Worm (Caenorhabditis elegans) whole organism, L4 larva: ENCODE results near the gene pqn-29.

ENCODE experiments used
- Y5F2A.4 ChIP-seq: fragments of 200-800 bp; sonication (Bioruptor generic); optimal IDR thresholded peaks from 2 replicates; lab custom pipeline; 2018; ENCODE audit warnings: mild to moderate bottlenecking, missing genetic modification characterization, missing compliant biosample characterization
- ZK546.5 ChIP-seq, 2 experiments: sonication (generic microtip); optimal IDR thresholded peaks; 2 replicates each; lab custom pipeline; 2017; ENCODE audit warnings: missing biosample characterization in 2 of 2, missing genetic modification characterization in 2 of 2
- ceh-28 ChIP-seq: fragments of 150-350 bp; optimal IDR thresholded peaks from 2 replicates; lab custom pipeline; 2014; ENCODE audit warnings: missing biosample characterization, missing genetic modification reagents, missing genetic modification characterization
- ces-1 ChIP-seq: fragments of 150-350 bp; sonication (generic microtip); optimal IDR thresholded peaks from 4 replicates; lab custom pipeline; 2014; ENCODE audit warnings: missing biosample characterization, missing genetic modification reagents, missing genetic modification characterization
- dpl-1 ChIP-seq: fragments of 150-350 bp; optimal IDR thresholded peaks from 2 replicates; lab custom pipeline; 2014; ENCODE audit warnings: missing biosample characterization, missing genetic modification reagents, missing genetic modification characterization
- lin-39 ChIP-seq: fragments of 150-350 bp; optimal IDR thresholded peaks from 2 replicates; lab custom pipeline; 2014; ENCODE audit warnings: missing biosample characterization, missing genetic modification reagents, missing genetic modification characterization
- mdl-1 ChIP-seq, 2 experiments: fragments of 150-350 bp in 1 of 2; sonication (generic microtip) in 1 of 2; optimal IDR thresholded peaks; 2 replicates each; lab custom pipeline; 2014 to 2017; ENCODE audit warnings: missing biosample characterization in 2 of 2, missing genetic modification characterization in 2 of 2
- mdt-29 ChIP-seq: fragments of 200-800 bp; sonication (Bioruptor generic); IDR thresholded peaks from 2 replicates; pipeline ENCODE4 v1.3.6; 2022; ENCODE audit warnings: missing genetic modification reagents, missing genetic modification characterization, missing compliant biosample characterization
- mep-1 ChIP-seq: fragments of 150-350 bp; sonication (generic microtip); optimal IDR thresholded peaks from 3 replicates; lab custom pipeline; 2014; ENCODE audit warnings: missing biosample characterization, missing genetic modification characterization
- nhr-77 ChIP-seq: fragments of 150-350 bp; optimal IDR thresholded peaks from 2 replicates; lab custom pipeline; 2014; ENCODE audit warnings: missing biosample characterization, missing genetic modification characterization
- unc-130 ChIP-seq: sonication (generic microtip); optimal IDR thresholded peaks from 2 replicates; lab custom pipeline; 2016; ENCODE audit warnings: missing genetic modification reagents, missing genetic modification characterization, missing compliant biosample characterization
- unc-62 ChIP-seq, 3 experiments: fragments of 150-350 bp in 1 of 3; sonication (generic microtip); optimal IDR thresholded peaks in 2 of 3; peaks in 1 of 3; 1 replicate in 1 of 3; 2 replicates in 2 of 3; lab custom pipeline; 2014 to 2017; ENCODE audit warnings: missing biosample characterization in 3 of 3, missing genetic modification characterization in 3 of 3, missing genetic modification reagents in 3 of 3, missing genotype in 1 of 3
- ztf-11 ChIP-seq: fragments of 150-350 bp; optimal IDR thresholded peaks from 2 replicates; lab custom pipeline; 2014; ENCODE audit warnings: missing biosample characterization, missing genetic modification characterization

DNA sequence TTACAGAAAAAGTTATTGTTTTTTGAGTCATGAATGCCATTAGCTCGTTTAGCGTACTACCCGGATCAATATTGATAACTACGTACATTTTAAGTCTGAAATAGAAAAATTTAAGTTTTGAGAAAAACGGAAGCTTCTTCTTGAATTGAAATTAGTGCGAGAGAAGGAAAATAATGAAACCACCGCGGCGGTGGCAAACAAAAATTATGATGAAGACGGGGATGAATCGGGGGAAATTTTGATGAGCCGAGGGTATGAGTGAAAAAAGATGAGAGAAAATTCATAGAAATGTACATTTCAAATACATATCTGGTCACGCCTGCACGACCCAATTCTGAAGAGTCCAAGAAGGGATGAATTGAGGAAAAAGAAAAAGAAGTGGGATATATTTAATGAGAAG lies 19.1 kb upstream of the pqn-29 start, which contains the start of gene T23F11.4:
- TF ChIP-seq unc-62 (GFP tag; optimal IDR thresholded peaks at IDR 0.05 in 1 of 2; lab: Kevin White, UChicago), result no peak
- no peak for TF ChIP-seq unc-62 (tag; optimal IDR thresholded peaks at IDR 0.05; lab: Kevin White, UChicago)
- TF ChIP-seq unc-130, result no peak
- TF ChIP-seq ZK546.5 (tag; optimal IDR thresholded peaks at IDR 0.05; lab: Kevin White, UChicago), result no peak
- no peak for TF ChIP-seq dpl-1 (GFP tag; lab: Kevin White, UChicago)
- TF ChIP-seq nhr-77 (tag; lab: Kevin White, UChicago), result no peak
- no peak for TF ChIP-seq mep-1 (tag; lab: Kevin White, UChicago)
- no peak for TF ChIP-seq ceh-28 (tag; lab: Kevin White, UChicago)
- no peak for TF ChIP-seq mdt-29 (GFP tag; lab: Robert Waterston, UW)
- TF ChIP-seq Y5F2A.4 (GFP tag; lab: Kevin White, UChicago), result no peak
- TF ChIP-seq lin-39 (tag; lab: Kevin White, UChicago), result no peak
- no peak for TF ChIP-seq mdl-1 (tag; optimal IDR thresholded peaks at IDR 0.05; lab: Kevin White, UChicago)
- TF ChIP-seq ces-1 (GFP tag; lab: Kevin White, UChicago), result no peak
- TF ChIP-seq ztf-11 (tag; lab: Kevin White, UChicago), result no peak
